Worm (Caenorhabditis elegans): ENCODE results near the gene sip-1.

DNA sequence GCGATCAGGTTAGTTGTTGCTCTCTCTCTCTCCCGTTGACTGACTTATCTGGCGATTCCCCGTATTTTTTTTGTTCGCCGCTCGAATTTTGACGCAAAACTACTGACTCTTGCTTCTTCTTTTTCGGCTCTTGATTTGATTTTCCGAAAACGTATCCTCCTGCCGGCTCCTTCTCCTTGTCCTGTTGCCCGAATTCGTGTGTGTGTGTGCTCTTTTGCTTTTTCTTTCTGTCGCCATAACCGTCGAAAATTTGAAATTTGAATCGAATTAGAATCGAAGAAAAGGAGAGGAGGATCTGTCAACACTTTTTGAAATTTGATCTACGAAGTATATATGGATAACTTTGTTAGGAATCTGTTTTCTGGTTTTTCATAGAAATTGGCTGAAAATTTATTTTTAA, 6.0 kb upstream of the sip-1 start:
- TF ChIP-seq Y79H2A.3 (GFP tag; conservative IDR thresholded peaks at IDR 0.05) = no peak
- TF ChIP-seq nfyb-1 (GFP tag; IDR thresholded peaks at IDR 0.05) = no peak
- TF ChIP-seq C06A6.2 (GFP tag; conservative IDR thresholded peaks at IDR 0.05) = no peak
- no peak for TF ChIP-seq ama-1 (optimal IDR thresholded peaks at IDR 0.05)
- no peak for TF ChIP-seq ama-1 (GFP tag; optimal IDR thresholded peaks at IDR 0.05)
- TF ChIP-seq B0261.1 (tag; optimal IDR thresholded peaks at IDR 0.05) = no peak
- TF ChIP-seq nfya-1 (tag; optimal IDR thresholded peaks at IDR 0.05; ENCODE audit: borderline replicate concordance, insufficient read depth) = no peak
- no peak for TF ChIP-seq ztf-28 (GFP tag; IDR thresholded peaks at IDR 0.05)
- TF ChIP-seq madf-6 (GFP tag; IDR thresholded peaks at IDR 0.05) = no peak
- TF ChIP-seq gei-17 (GFP tag; optimal IDR thresholded peaks at IDR 0.05) = no peak
- TF ChIP-seq efl-1 (GFP tag; optimal IDR thresholded peaks at IDR 0.05) = no peak
- TF ChIP-seq madf-10 (tag; optimal IDR thresholded peaks at IDR 0.05) = no peak
